Worm (Caenorhabditis elegans): ENCODE measurements around the gene dhhc-5.

The dhhc-5 gene

DNA sequence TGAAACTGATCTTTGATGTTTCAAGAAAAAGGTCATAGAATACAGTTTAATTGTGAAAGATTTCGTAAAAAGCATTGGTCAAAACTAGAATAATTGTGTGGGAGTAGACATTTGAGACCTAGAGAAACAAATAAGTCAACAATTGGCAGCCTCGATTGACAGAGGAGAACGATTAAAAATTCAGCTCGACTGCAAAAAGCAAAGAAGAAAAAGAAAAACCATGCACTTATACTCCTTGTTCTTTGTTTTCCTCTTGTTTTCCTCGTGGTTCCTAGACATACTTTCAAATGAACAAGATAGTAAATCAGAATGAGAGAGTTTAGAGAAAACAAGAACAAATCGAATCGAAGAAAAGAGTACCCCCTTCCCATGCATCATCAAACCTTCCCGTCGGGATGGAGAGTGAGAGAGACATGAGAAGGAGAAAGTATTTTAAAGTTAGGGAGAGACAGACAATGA, 8.6 kb upstream of the dhhc-5 start (continued):
- TF ChIP-seq dve-1 (tag; optimal IDR thresholded peaks at IDR 0.05; ENCODE audit: insufficient read depth) (peak; percentile 77), zip-11 (GFP tag; IDR thresholded peaks at IDR 0.05) (no peak), lim-7 (GFP tag; IDR thresholded peaks at IDR 0.05) (no peak), nhr-6 (tag; optimal IDR thresholded peaks at IDR 0.05) (no peak), ceh-62 (tag; optimal IDR thresholded peaks at IDR 0.05) (no peak), ZK546.5 (tag; optimal IDR thresholded peaks at IDR 0.05) (no peak), T26A8.4 (GFP tag; IDR thresholded peaks at IDR 0.05) (no peak), nhr-42 (GFP tag; IDR thresholded peaks at IDR 0.05) (no peak), ztf-7 (tag; optimal IDR thresholded peaks at IDR 0.05) (no peak), lin-38 (GFP tag; IDR thresholded peaks at IDR 0.05) (peak; percentile 23; the same call in 1 of the 2 replicates), nhr-10 (tag; optimal IDR thresholded peaks at IDR 0.05) (peak; percentile 69), F49E8.2 (tag; optimal IDR thresholded peaks at IDR 0.05; ENCODE audit: borderline replicate concordance) (no peak), rbr-2 (tag; optimal IDR thresholded peaks at IDR 0.05) (no peak), D1046.2 (GFP tag; IDR thresholded peaks at IDR 0.05) (no peak), lir-3 (tag; optimal IDR thresholded peaks at IDR 0.05) (no peak), dpl-1 (GFP tag; optimal IDR thresholded peaks at IDR 0.05) (peak; percentile 16), lsy-2 (tag; optimal IDR thresholded peaks at IDR 0.05) (peak; percentile 5 to 30), unc-62 (GFP tag; optimal IDR thresholded peaks at IDR 0.05 in 1 of 2) (peak in 1 of 2 experiments; percentile 89), unc-62 (tag; optimal IDR thresholded peaks at IDR 0.05) (no peak), daf-12 (tag; optimal IDR thresholded peaks at IDR 0.05) (no peak), nhr-76 (tag; optimal IDR thresholded peaks at IDR 0.05) (no peak), ceh-44 (GFP tag; IDR thresholded peaks at IDR 0.05) (no peak), skn-1 (tag; optimal IDR thresholded peaks at IDR 0.05) (no peak), ceh-28 (tag; optimal IDR thresholded peaks at IDR 0.05) (no peak), ceh-82 (tag; optimal IDR thresholded peaks at IDR 0.05) (no peak), hmg-1.1 (GFP tag; IDR thresholded peaks at IDR 0.05) (no peak), nhr-28 (tag; optimal IDR thresholded peaks at IDR 0.05) (peak; percentile 71), spr-1 (tag; optimal IDR thresholded peaks at IDR 0.05) (no peak), daf-19 (GFP tag; conservative IDR thresholded peaks at IDR 0.05) (no peak), dmd-9 (GFP tag; IDR thresholded peaks at IDR 0.05) (no peak), nhr-77 (tag; optimal IDR thresholded peaks at IDR 0.05) (peak; percentile 71), hlh-11 (tag; optimal IDR thresholded peaks at IDR 0.05) (peak; percentile 82), F44E2.7 (GFP tag; IDR thresholded peaks at IDR 0.05) (no peak), nhr-237 (tag; optimal IDR thresholded peaks at IDR 0.05) (no peak), R02D3.7 (tag; optimal IDR thresholded peaks at IDR 0.05) (no peak), T20F7.1 (GFP tag; optimal IDR thresholded peaks at IDR 0.05) (peak; percentile 52)

DNA sequence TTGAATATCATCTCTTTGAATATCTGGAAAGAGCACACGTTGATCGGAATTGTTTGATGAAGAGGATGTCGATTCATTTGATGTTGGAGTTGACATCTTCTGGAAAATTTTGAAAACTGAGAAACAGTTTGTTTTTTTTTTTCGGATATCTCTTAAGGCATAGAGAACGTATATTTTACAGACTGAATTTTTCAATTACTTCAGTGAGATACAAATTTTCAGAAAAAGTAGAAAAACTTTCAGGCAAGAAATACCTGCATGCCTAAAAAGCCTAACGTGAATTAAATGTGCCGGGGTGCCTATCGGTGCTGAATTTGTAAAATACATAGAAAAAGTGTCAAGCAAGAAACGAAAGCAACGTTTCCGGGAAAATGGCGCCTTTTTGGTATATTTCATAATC, 7.8 kb upstream of the dhhc-5 start, which contains the start of gene zak-1:
Gene zak-1 (minus strand): TSS at position 101 of the 400 bp plus-strand sequence.
- TF ChIP-seq T26A8.4 (GFP tag; IDR thresholded peaks at IDR 0.05) (no peak), aha-1 (tag) (peak; percentile 67), hif-1 (tag; optimal IDR thresholded peaks at IDR 0.05) (no peak), ZK337.2 (GFP tag; IDR thresholded peaks at IDR 0.05) (no peak), lin-13 (GFP tag; optimal IDR thresholded peaks at IDR 0.05) (no peak)

DNA sequence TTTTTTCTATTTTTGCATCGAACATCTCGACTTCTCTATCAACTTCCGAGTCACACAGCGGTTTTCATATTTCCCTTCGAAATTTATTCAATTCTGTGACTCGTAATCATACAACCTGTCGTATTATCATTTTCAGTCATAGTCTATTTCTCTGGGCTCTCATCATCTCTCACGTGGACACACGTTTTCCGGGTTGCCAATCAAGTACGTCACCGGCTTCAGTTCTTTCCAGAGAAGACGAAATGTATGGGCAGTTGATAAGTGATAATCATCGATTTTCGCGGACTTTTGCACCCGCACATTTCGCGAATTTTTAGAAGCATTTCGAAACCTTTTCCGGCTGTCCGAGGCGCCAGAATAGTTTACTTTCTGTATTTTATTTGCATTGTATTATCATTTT, 1.4 kb upstream of the dhhc-5 start, which contains the start of gene srv-1:
Gene srv-1 (plus strand): TSS at position 131 of the 400 bp plus-strand sequence.
- TF ChIP-seq D1046.2 (GFP tag; IDR thresholded peaks at IDR 0.05): no peak
- no peak for TF ChIP-seq T26A8.4 (GFP tag; IDR thresholded peaks at IDR 0.05)
- no peak for TF ChIP-seq pha-4 (GFP tag; IDR thresholded peaks at IDR 0.05)
- no peak for TF ChIP-seq pha-4 (tag; optimal IDR thresholded peaks at IDR 0.05)
- TF ChIP-seq aha-1 (tag): no peak
- no peak for TF ChIP-seq mes-2 (tag; optimal IDR thresholded peaks at IDR 0.05; ENCODE audit: poor library complexity, severe bottlenecking)
- no peak for TF ChIP-seq ceh-62 (tag; optimal IDR thresholded peaks at IDR 0.05)
- TF ChIP-seq nhr-77 (tag; optimal IDR thresholded peaks at IDR 0.05): peak; percentile 41
- TF ChIP-seq lin-38 (GFP tag; IDR thresholded peaks at IDR 0.05): no peak
- TF ChIP-seq ceh-28 (tag; optimal IDR thresholded peaks at IDR 0.05): no peak
- 0 out of 2 replicates have a peak, but pooled peaks have one; percentile 32 for TF ChIP-seq php-3 (GFP tag; IDR thresholded peaks at IDR 0.05)
- peak; percentile 66 for TF ChIP-seq dve-1 (tag; optimal IDR thresholded peaks at IDR 0.05; ENCODE audit: insufficient read depth)
- TF ChIP-seq nhr-42 (GFP tag; IDR thresholded peaks at IDR 0.05): no peak
- no peak for TF ChIP-seq zag-1 (tag; optimal IDR thresholded peaks at IDR 0.05)
- TF ChIP-seq arid-1 (GFP tag; conservative IDR thresholded peaks at IDR 0.05): no peak
- peak; percentile 91 for TF ChIP-seq hlh-11 (tag; optimal IDR thresholded peaks at IDR 0.05)
- no peak for TF ChIP-seq madf-9 (GFP tag; conservative IDR thresholded peaks at IDR 0.05)
- TF ChIP-seq skn-1 (tag; optimal IDR thresholded peaks at IDR 0.05): no peak
- peak in 1 of 2 experiments; percentile 52 for TF ChIP-seq mdl-1 (tag; optimal IDR thresholded peaks at IDR 0.05)
- no peak for TF ChIP-seq mep-1 (tag; optimal IDR thresholded peaks at IDR 0.05)
- TF ChIP-seq lin-1 (GFP tag; IDR thresholded peaks at IDR 0.05): peak; percentile 86
- no peak for TF ChIP-seq rbr-2 (tag; optimal IDR thresholded peaks at IDR 0.05)
- no peak for TF ChIP-seq ceh-82 (tag; optimal IDR thresholded peaks at IDR 0.05)
